Worm (Caenorhabditis elegans) whole organism, L4 larva: Measurements from ENCODE around the gene F09G8.10.

Experiments used
- D1046.2 ChIP-seq: fragments of 200-800 bp; sonication (Bioruptor generic); IDR thresholded peaks from 2 replicates; pipeline ENCODE4 v1.3.6; 2022; ENCODE audit warnings: missing genetic modification characterization, missing compliant biosample characterization
- F10B5.3 ChIP-seq: sonication (generic microtip); optimal IDR thresholded peaks from 2 replicates; lab custom pipeline; 2016; ENCODE audit warnings: mild to moderate bottlenecking, missing genetic modification characterization, missing compliant biosample characterization
- T20F7.1 ChIP-seq: fragments of 200-800 bp; sonication (Bioruptor generic); optimal IDR thresholded peaks from 2 replicates; lab custom pipeline; 2018; ENCODE audit warnings: mild to moderate bottlenecking, missing genetic modification characterization, missing compliant biosample characterization
- Y48G9A.11 ChIP-seq: fragments of 200-800 bp; sonication (Bioruptor generic); IDR thresholded peaks from 2 replicates; pipeline ENCODE4 v1.3.6; 2022; ENCODE audit warnings: missing genetic modification reagents, missing genetic modification characterization, missing compliant biosample characterization
- Y5F2A.4 ChIP-seq: fragments of 200-800 bp; sonication (Bioruptor generic); optimal IDR thresholded peaks from 2 replicates; lab custom pipeline; 2018; ENCODE audit warnings: mild to moderate bottlenecking, missing genetic modification characterization, missing compliant biosample characterization
- Y75B8A.6 ChIP-seq: fragments of 200-800 bp; sonication (Bioruptor generic); IDR thresholded peaks from 2 replicates; pipeline ENCODE4 v1.3.6; 2022; ENCODE audit warnings: missing genetic modification reagents, missing genetic modification characterization, missing compliant biosample characterization
- aha-1 ChIP-seq: fragments of 150-350 bp; peaks from one replicate; lab custom pipeline; 2014; ENCODE audit warnings: missing biosample characterization, missing genetic modification characterization
- aly-2 ChIP-seq: sonication (generic microtip); optimal IDR thresholded peaks from 2 replicates; lab custom pipeline; 2018; ENCODE audit warnings: missing biosample characterization, missing genetic modification characterization
- ceh-20 ChIP-seq: fragments of 200-800 bp; sonication (Bioruptor generic); IDR thresholded peaks from 2 replicates; pipeline ENCODE4 v1.3.6; 2022; ENCODE audit warnings: missing genetic modification reagents, missing genetic modification characterization, missing compliant biosample characterization
- ceh-44 ChIP-seq: fragments of 200-800 bp; sonication (Bioruptor generic); IDR thresholded peaks from 2 replicates; pipeline ENCODE4 v1.3.6; 2022; ENCODE audit warnings: missing genetic modification reagents, missing genetic modification characterization, missing compliant biosample characterization
- ces-1 ChIP-seq: fragments of 150-350 bp; sonication (generic microtip); optimal IDR thresholded peaks from 4 replicates; lab custom pipeline; 2014; ENCODE audit warnings: missing biosample characterization, missing genetic modification reagents, missing genetic modification characterization
- cey-2 ChIP-seq: sonication (generic microtip); optimal IDR thresholded peaks from 3 replicates; lab custom pipeline; 2017; ENCODE audit warnings: missing genetic modification characterization, mild to moderate bottlenecking, missing compliant biosample characterization, antibody characterized with exemption, borderline replicate concordance; ENCODE audit not compliant: insufficient read depth
- daf-12 ChIP-seq: fragments of 150-350 bp; optimal IDR thresholded peaks from 2 replicates; lab custom pipeline; 2014; ENCODE audit warnings: missing biosample characterization, missing genetic modification reagents, missing genetic modification characterization
- daf-8 ChIP-seq: fragments of 200-800 bp; sonication (Bioruptor generic); IDR thresholded peaks from 2 replicates; pipeline ENCODE4 v1.3.6; 2022; ENCODE audit warnings: missing genetic modification characterization, missing compliant biosample characterization
- dmd-8 ChIP-seq: fragments of 200-800 bp; sonication (Bioruptor generic); IDR thresholded peaks from 2 replicates; pipeline ENCODE4 v1.3.6; 2022; ENCODE audit warnings: missing genetic modification characterization, missing compliant biosample characterization
- dpl-1 ChIP-seq: fragments of 150-350 bp; optimal IDR thresholded peaks from 2 replicates; lab custom pipeline; 2014; ENCODE audit warnings: missing biosample characterization, missing genetic modification reagents, missing genetic modification characterization
- duxl-1 ChIP-seq: sonication (generic microtip); optimal IDR thresholded peaks from 2 replicates; lab custom pipeline; 2016; ENCODE audit warnings: mild to moderate bottlenecking, missing genetic modification characterization, moderate library complexity, missing compliant biosample characterization; ENCODE audit not compliant: poor library complexity
- egl-27 ChIP-seq: sonication (generic microtip); optimal IDR thresholded peaks from 3 replicates; lab custom pipeline; 2017; ENCODE audit warnings: missing biosample characterization, missing genetic modification reagents, missing genetic modification characterization
- fkh-10 ChIP-seq: fragments of 150-350 bp; optimal IDR thresholded peaks from 2 replicates; lab custom pipeline; 2014; ENCODE audit warnings: missing biosample characterization, missing genetic modification reagents, missing genetic modification characterization
- gei-8 ChIP-seq: fragments of 200-800 bp; sonication (Bioruptor generic); optimal IDR thresholded peaks from 2 replicates; lab custom pipeline; 2018; ENCODE audit warnings: mild to moderate bottlenecking, missing genetic modification characterization, missing compliant biosample characterization
- hmg-1.1 ChIP-seq: fragments of 200-800 bp; sonication (Bioruptor generic); IDR thresholded peaks from 2 replicates; pipeline ENCODE4 v1.3.6; 2022; ENCODE audit warnings: missing genetic modification reagents, missing genetic modification characterization, missing compliant biosample characterization
- jun-1 ChIP-seq: fragments of 150-350 bp; optimal IDR thresholded peaks from 2 replicates; lab custom pipeline; 2014; ENCODE audit warnings: missing biosample characterization, missing genetic modification reagents, missing genetic modification characterization
- lin-13 ChIP-seq: fragments of 150-350 bp; optimal IDR thresholded peaks from 2 replicates; lab custom pipeline; 2014; ENCODE audit warnings: missing biosample characterization, missing genetic modification reagents, missing genetic modification characterization
- lin-29 ChIP-seq: fragments of 200-800 bp; sonication (Bioruptor generic); IDR thresholded peaks from 2 replicates; pipeline ENCODE4 v1.3.6; 2022; ENCODE audit warnings: missing genetic modification reagents, missing genetic modification characterization, missing compliant biosample characterization
- lin-38 ChIP-seq: fragments of 200-800 bp; sonication (Bioruptor generic); IDR thresholded peaks from 2 replicates; pipeline ENCODE4 v1.3.6; 2022; ENCODE audit warnings: missing genetic modification reagents, missing genetic modification characterization, missing compliant biosample characterization
- lsy-2 ChIP-seq, 2 experiments: fragments of 150-350 bp in 1 of 2; sonication (generic microtip) in 1 of 2; optimal IDR thresholded peaks; 2 replicates each; lab custom pipeline; 2014 to 2017; ENCODE audit warnings: missing biosample characterization in 2 of 2, missing genetic modification characterization in 2 of 2
- madf-9 ChIP-seq: fragments of 200-800 bp; sonication (Bioruptor generic); conservative IDR thresholded peaks from 2 replicates; pipeline ENCODE4 v1.3.6; 2022; ENCODE audit warnings: missing genetic modification reagents, missing genetic modification characterization, missing compliant biosample characterization
- mdl-1 ChIP-seq, 2 experiments: fragments of 150-350 bp in 1 of 2; sonication (generic microtip) in 1 of 2; optimal IDR thresholded peaks; 2 replicates each; lab custom pipeline; 2014 to 2017; ENCODE audit warnings: missing biosample characterization in 2 of 2, missing genetic modification characterization in 2 of 2
- mdt-29 ChIP-seq: fragments of 200-800 bp; sonication (Bioruptor generic); IDR thresholded peaks from 2 replicates; pipeline ENCODE4 v1.3.6; 2022; ENCODE audit warnings: missing genetic modification reagents, missing genetic modification characterization, missing compliant biosample characterization
- nhr-10 ChIP-seq: fragments of 150-350 bp; optimal IDR thresholded peaks from 2 replicates; lab custom pipeline; 2014; ENCODE audit warnings: missing biosample characterization, missing genetic modification characterization
- nhr-11 ChIP-seq: fragments of 150-350 bp; optimal IDR thresholded peaks from 2 replicates; lab custom pipeline; 2014; ENCODE audit warnings: missing biosample characterization, missing genetic modification characterization
- nhr-237 ChIP-seq: sonication (generic microtip); optimal IDR thresholded peaks from 2 replicates; lab custom pipeline; 2017; ENCODE audit warnings: missing biosample characterization, missing genetic modification characterization
- nhr-25 ChIP-seq: sonication (generic microtip); optimal IDR thresholded peaks from 2 replicates; lab custom pipeline; 2017; ENCODE audit warnings: missing genetic modification characterization, mild to moderate bottlenecking, missing compliant biosample characterization, antibody characterized with exemption, moderate library complexity, borderline replicate concordance; ENCODE audit not compliant: insufficient read depth
- nhr-41 ChIP-seq: fragments of 200-800 bp; sonication (Bioruptor generic); IDR thresholded peaks from 2 replicates; pipeline ENCODE4 v1.3.6; 2022; ENCODE audit warnings: missing genetic modification reagents, missing genetic modification characterization, missing compliant biosample characterization
- nhr-42 ChIP-seq: fragments of 200-800 bp; sonication (Bioruptor generic); IDR thresholded peaks from 2 replicates; pipeline ENCODE4 v1.3.6; 2022; ENCODE audit warnings: missing genetic modification characterization, missing compliant biosample characterization
- nhr-77 ChIP-seq: fragments of 150-350 bp; optimal IDR thresholded peaks from 2 replicates; lab custom pipeline; 2014; ENCODE audit warnings: missing biosample characterization, missing genetic modification characterization
- php-3 ChIP-seq: fragments of 200-800 bp; sonication (Bioruptor generic); IDR thresholded peaks from 2 replicates; pipeline ENCODE4 v1.3.6; 2022; ENCODE audit warnings: missing genetic modification reagents, missing genetic modification characterization, missing compliant biosample characterization
- snpc-1.2 ChIP-seq: fragments of 200-800 bp; sonication (Bioruptor generic); IDR thresholded peaks from 2 replicates; pipeline ENCODE4 v1.3.6; 2022; ENCODE audit warnings: missing genetic modification reagents, missing genetic modification characterization, missing compliant biosample characterization
- spr-1 ChIP-seq: sonication (generic microtip); optimal IDR thresholded peaks from 2 replicates; lab custom pipeline; 2016; ENCODE audit warnings: mild to moderate bottlenecking, missing genetic modification characterization, missing compliant biosample characterization
- spr-3 ChIP-seq: fragments of 200-800 bp; sonication (Bioruptor generic); optimal IDR thresholded peaks from 2 replicates; lab custom pipeline; 2018; ENCODE audit warnings: mild to moderate bottlenecking, missing genetic modification characterization, missing compliant biosample characterization
- tra-1 ChIP-seq: fragments of 200-800 bp; sonication (Bioruptor generic); IDR thresholded peaks from 2 replicates; pipeline ENCODE4 v1.3.6; 2022; ENCODE audit warnings: missing genetic modification reagents, missing genetic modification characterization, missing compliant biosample characterization
- unc-130 ChIP-seq: sonication (generic microtip); optimal IDR thresholded peaks from 2 replicates; lab custom pipeline; 2016; ENCODE audit warnings: missing genetic modification reagents, missing genetic modification characterization, missing compliant biosample characterization
- vab-7 ChIP-seq: fragments of 200-800 bp; sonication (Bioruptor generic); IDR thresholded peaks from 2 replicates; pipeline ENCODE4 v1.3.6; 2022; ENCODE audit warnings: missing genetic modification reagents, missing genetic modification characterization, missing compliant biosample characterization
- zfp-3 ChIP-seq: fragments of 200-800 bp; sonication (Bioruptor generic); conservative IDR thresholded peaks from 2 replicates; pipeline ENCODE4 v1.3.6; 2022; ENCODE audit warnings: missing genetic modification reagents, missing genetic modification characterization, missing compliant biosample characterization
- zip-11 ChIP-seq: fragments of 200-800 bp; sonication (Bioruptor generic); IDR thresholded peaks from 2 replicates; pipeline ENCODE4 v1.3.6; 2022; ENCODE audit warnings: missing genetic modification characterization, missing compliant biosample characterization

Gene F09G8.10

ce11 chrIII:8227511-8227910, 44.5 kb downstream of the F09G8.10 start, which contains the start of gene fbxl-1 (continued):
- no peak for TF ChIP-seq nhr-237
- TF ChIP-seq lin-29: no peak
- peak; percentile 37 for TF ChIP-seq lin-13
- TF ChIP-seq zip-11 (GFP tag; lab: Robert Waterston, UW): no peak
- no peak for TF ChIP-seq daf-8
- TF ChIP-seq aly-2: peak; percentile 28
- no peak for TF ChIP-seq spr-3
- peak; percentile 67 to 97 for TF ChIP-seq mdl-1 (tag; optimal IDR thresholded peaks at IDR 0.05; lab: Kevin White, UChicago)
- no peak for TF ChIP-seq D1046.2 (GFP tag; lab: Robert Waterston, UW)
- peak; percentile 92 for TF ChIP-seq aha-1 (tag; lab: Kevin White, UChicago)
- no peak for TF ChIP-seq F10B5.3 (tag; lab: Kevin White, UChicago)
- TF ChIP-seq madf-9 (GFP tag; lab: Robert Waterston, UW): peak; percentile 57; the same call in 1 of the 2 replicates
- TF ChIP-seq spr-1 (tag; lab: Kevin White, UChicago): peak; percentile 36
- peak; percentile 6 for TF ChIP-seq duxl-1
- TF ChIP-seq cey-2: no peak
- no peak for TF ChIP-seq Y5F2A.4 (GFP tag; lab: Kevin White, UChicago)
- no peak for TF ChIP-seq egl-27 (tag; lab: Kevin White, UChicago)
- TF ChIP-seq zfp-3 (GFP tag; lab: Robert Waterston, UW): 0 out of 2 replicates have a peak, but pooled peaks have one; percentile 11
- 0 out of 2 replicates have a peak, but pooled peaks have one; percentile 39 for TF ChIP-seq php-3
- peak; percentile 45; the same call in 1 of the 2 replicates for TF ChIP-seq mdt-29
- no peak for TF ChIP-seq daf-12 (tag; lab: Kevin White, UChicago)
- peak; percentile 80 to 82 for TF ChIP-seq lsy-2 (tag; optimal IDR thresholded peaks at IDR 0.05; lab: Kevin White, UChicago)
- TF ChIP-seq snpc-1.2 (GFP tag; lab: Robert Waterston, UW): no peak

- TF ChIP-seq unc-130 (GFP tag; lab: Kevin White, UChicago) (no peak), duxl-1 (no peak), Y48G9A.11 (GFP tag; lab: Robert Waterston, UW) (no peak), Y5F2A.4 (GFP tag; lab: Kevin White, UChicago) (no peak), nhr-42 (GFP tag; lab: Robert Waterston, UW) (no peak), fkh-10 (no peak), zfp-3 (GFP tag; lab: Robert Waterston, UW) (no peak), ces-1 (no peak), nhr-41 (GFP tag; lab: Robert Waterston, UW) (no peak), lin-38 (GFP tag; lab: Robert Waterston, UW) (no peak), nhr-25 (tag; lab: Kevin White, UChicago) (no peak), Y75B8A.6 (GFP tag; lab: Robert Waterston, UW) (no peak), hmg-1.1 (GFP tag; lab: Robert Waterston, UW) (no peak), jun-1 (no peak), gei-8 (no peak)
Observed at ce11 chrIII:8226178-8226577, 45.8 kb downstream of the F09G8.10 start, which contains the start of gene rfs-1. Gene rfs-1, plus strand, starts transcription at chrIII:8226478.

DNA sequence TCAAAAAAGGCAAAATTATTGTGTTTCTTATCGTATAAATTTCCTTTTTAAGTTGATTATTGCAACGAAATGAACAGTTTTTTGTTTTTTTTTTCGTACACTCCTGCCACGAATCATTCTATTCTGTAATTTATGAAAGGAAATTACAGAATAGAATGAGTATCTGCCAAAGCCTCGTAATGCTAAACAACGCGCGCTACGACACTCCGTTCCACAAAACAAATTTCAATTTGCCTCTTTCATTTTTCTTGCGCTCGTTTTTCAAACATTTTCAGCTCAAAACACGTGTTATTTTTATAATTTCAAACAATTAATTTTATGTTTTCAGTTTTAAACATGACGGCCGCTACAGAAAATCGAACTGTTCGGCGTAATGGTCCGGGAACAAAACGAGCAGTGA, 47.2 kb downstream of the F09G8.10 start, which contains the start of gene mob-4:
Gene mob-4 (plus strand): TSS at position 329 of the 400 bp plus-strand sequence.
- TF ChIP-seq nhr-77 (tag; lab: Kevin White, UChicago): no peak
- no peak for TF ChIP-seq mdt-29
- no peak for TF ChIP-seq ceh-44 (GFP tag; lab: Robert Waterston, UW)
- no peak for TF ChIP-seq tra-1 (GFP tag; lab: Robert Waterston, UW)
- TF ChIP-seq dmd-8 (GFP tag; lab: Robert Waterston, UW): no peak
- TF ChIP-seq lsy-2 (tag; optimal IDR thresholded peaks at IDR 0.05; lab: Kevin White, UChicago): peak in 1 of 2 experiments; percentile 9
- TF ChIP-seq lin-38 (GFP tag; lab: Robert Waterston, UW): no peak
- TF ChIP-seq T20F7.1: peak; percentile 92
- no peak for TF ChIP-seq lin-29
- no peak for TF ChIP-seq vab-7 (GFP tag; lab: Robert Waterston, UW)
- peak; percentile 4 for TF ChIP-seq dpl-1 (GFP tag; lab: Kevin White, UChicago)
- TF ChIP-seq nhr-10 (tag; lab: Kevin White, UChicago): no peak
- TF ChIP-seq nhr-11 (tag; lab: Kevin White, UChicago): no peak
- no peak for TF ChIP-seq ceh-20 (GFP tag; lab: Robert Waterston, UW)
